Worm (Caenorhabditis elegans): ENCODE results near the gene cyp-33E3.

cyp-33E3 gene

DNA sequence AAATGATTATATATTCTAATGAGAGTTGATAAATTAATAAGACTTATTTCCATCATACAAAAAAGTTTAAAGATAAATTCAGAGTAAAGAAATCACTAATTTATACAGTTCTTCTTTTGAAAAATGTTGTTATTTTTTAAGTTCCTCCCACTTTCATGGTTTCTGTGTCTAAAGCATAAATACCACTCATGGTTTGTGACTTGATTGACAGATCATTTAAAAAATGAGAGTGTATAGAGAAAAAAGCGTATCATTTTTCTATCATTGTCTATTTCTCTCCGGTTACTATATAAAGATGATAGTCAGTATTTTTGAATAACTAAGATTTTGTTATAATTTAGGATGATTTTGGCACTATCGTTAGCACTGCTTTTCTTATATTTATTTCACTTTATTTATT lies at the start of gene cyp-33E3:
cyp-33E3 (plus strand) TSS at position 316 of the 400 bp plus-strand sequence.
- TF ChIP-seq unc-62 (GFP tag; optimal IDR thresholded peaks at IDR 0.05), result no peak

DNA sequence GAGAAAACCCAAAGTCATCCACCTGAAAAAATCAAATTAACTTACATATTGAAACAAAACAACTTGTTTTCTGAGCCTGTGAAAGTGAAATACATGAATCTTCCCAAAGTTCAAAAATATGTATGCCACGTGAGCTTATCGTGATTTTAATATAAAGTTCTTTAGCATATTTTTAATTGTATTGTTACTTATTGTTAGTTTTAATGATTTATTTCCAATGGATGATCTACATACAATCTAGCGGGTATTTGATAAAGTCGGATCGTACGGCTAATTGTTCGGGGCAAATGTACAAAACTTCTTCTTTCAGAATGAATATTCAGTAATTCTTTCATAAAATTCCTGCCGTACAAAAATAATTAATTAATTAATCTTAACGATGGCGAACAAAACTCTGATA lies 44.5 kb upstream of the cyp-33E3 start, which contains the start of gene Y59H11AM.4:
Y59H11AM.4 (minus strand) TSS at position 101 of the 400 bp plus-strand sequence.
- no peak for TF ChIP-seq unc-62 (GFP tag; optimal IDR thresholded peaks at IDR 0.05)

ce11 chrIV:8570719-8571118 lies 44.1 kb upstream of the cyp-33E3 start:
- no peak for TF ChIP-seq unc-62 (GFP tag; optimal IDR thresholded peaks at IDR 0.05)

DNA sequence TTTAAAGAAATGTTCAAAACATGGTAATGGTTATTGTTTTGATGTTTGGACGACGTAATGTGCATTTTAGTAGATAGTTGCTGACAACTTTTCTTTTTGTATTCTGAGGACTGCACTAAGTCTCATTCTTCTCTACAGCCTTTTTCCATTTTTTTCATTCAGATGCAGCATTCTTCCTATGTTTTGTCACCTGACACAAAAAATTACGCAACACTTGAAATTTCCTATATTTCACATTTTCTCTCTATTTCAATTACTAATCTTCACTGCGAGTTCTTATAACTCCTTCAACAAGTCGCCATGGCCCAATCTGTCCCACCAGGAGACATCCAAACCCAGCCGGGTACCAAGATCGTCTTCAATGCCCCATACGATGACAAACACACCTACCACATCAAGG lies 43.7 kb upstream of the cyp-33E3 start, which contains the start of gene Y59H11AM.1:
Y59H11AM.1 (plus strand) TSS at position 301 of the 400 bp plus-strand sequence.
- no peak for TF ChIP-seq unc-62 (GFP tag; optimal IDR thresholded peaks at IDR 0.05)

DNA sequence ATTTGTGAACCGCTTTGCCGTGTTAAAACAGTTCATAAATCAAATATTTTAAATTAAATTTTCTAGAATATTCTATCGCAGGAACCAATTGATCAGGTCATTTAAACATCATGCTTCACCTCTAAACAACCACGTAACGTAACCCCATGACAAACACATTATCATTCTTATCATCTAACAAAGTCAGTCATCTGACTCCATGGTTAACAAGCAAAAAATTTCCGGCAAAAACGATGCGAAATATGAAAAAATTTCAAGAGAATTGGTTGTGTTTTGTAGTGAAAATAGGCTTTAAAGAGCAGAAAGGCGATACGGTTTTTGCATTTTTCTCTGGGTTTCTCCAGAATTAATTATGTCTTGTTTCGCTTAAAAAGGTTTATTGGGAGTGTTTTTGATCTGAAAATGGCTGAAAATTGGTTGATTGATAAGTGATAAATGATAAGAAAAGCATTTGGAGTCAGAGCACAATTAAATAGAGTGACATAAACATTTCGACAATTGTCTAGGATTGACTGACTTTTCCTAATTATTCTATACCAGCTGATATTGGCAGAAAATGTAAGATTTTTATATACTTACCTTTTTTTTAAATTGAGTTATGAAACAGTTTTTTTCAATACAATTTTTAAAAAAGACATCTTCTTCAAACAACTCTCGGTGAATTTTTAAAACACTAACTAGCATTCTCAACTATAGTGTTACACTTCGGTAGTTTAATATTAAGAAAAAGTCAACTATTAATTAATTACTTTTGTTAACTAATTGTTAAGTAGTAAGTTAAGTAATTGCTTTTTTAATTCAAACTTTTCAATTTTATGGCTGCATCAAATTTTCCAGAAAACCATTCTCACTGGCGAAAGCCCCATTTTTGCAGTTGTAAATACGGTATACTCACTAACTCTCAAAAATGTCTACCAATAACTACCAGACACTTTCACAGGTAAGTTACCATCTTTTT lies 29.4 kb upstream of the cyp-33E3 start, which contains the start of gene catp-7:
catp-7 (plus strand) TSS at position 908 of the 958 bp plus-strand sequence.
- TF ChIP-seq unc-62 (GFP tag; optimal IDR thresholded peaks at IDR 0.05), result no peak

DNA sequence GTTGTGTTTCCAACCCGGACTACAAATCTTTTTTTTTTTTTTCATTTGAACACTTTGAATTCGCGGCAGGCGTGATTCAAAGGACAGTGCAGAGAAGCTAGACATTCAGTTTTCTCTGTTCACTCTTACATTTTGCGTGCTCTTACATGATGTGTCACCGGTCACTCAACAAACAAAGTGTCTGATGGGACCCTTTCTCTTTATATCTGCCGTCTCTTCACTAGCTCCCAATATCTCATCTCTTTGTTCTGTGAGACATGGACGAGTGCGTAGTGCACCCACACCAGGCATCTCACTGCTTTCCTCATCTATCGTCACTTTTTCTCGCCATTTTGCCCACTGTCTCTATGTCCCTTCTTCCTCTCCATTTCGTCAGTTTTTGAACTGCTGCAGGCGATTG lies 27.7 kb upstream of the cyp-33E3 start:
- no peak for TF ChIP-seq unc-62 (GFP tag; optimal IDR thresholded peaks at IDR 0.05)

DNA sequence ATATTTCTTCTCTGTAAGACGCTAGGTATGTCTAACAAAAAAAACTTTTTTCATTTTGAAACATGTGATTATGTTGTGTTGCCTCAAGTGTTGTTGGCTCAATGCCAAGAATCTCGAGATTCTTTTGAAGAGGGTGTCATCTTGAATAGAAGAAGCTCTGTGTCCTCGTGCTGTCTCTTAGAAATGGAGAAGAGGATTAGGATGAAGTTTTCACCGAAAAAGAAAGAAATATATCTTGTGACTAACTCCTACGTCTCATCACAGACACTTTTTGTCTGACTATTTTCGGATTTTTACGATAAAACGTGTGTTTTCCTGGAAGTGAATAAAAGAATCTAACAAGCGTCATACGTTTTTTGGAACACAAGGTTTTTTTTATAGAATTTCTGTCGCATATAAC lies 27.2 kb upstream of the cyp-33E3 start:
- TF ChIP-seq unc-62 (GFP tag; optimal IDR thresholded peaks at IDR 0.05), result no peak

DNA sequence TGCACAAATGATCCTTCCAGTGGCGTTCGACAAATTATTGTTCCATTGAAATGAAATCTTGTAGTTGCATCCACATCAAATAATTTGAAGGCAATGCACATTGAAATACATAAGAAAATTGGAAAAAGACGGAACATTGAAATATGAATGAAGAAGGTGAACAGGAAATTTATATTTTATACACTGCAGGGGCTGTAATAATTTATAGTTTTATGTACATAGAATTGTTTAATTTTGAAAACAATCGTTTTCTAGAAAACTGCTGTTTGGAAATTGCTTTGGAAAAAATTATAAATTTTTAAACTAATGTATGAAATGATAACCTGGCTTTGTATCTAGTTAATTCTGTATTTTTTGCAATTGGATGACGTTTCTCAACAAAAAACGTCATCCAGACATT lies 19.5 kb upstream of the cyp-33E3 start, which contains the start of gene Y59H11AR.3:
Y59H11AR.3 (minus strand) TSS at position 101 of the 400 bp plus-strand sequence.
- TF ChIP-seq unc-62 (GFP tag; optimal IDR thresholded peaks at IDR 0.05), result no peak

DNA sequence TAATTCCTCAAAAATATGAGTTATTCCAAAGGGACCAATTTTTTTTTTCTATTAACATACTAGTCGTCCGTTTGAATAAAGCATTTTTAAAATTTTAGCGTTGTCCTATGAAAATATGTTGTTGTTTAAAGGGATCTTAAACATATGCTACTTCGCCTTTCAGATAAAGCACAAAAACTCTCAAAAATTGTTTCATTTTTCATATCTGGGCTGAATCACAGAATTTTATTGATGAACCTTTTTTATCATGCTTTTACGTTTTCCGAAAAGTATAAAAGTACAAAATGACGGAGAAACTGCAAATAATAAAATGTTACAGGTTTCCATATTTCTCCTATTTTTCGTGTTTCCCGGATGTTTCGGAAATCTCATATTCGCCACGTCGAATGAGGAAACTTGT lies 19.0 kb upstream of the cyp-33E3 start, which contains the start of gene clec-181:
clec-181 (plus strand) TSS at position 301 of the 400 bp plus-strand sequence.
- TF ChIP-seq unc-62 (GFP tag; optimal IDR thresholded peaks at IDR 0.05), result no peak

ce11 chrIV:8597504-8597903 lies 17.3 kb upstream of the cyp-33E3 start:
- no peak for TF ChIP-seq unc-62 (GFP tag; optimal IDR thresholded peaks at IDR 0.05)

DNA sequence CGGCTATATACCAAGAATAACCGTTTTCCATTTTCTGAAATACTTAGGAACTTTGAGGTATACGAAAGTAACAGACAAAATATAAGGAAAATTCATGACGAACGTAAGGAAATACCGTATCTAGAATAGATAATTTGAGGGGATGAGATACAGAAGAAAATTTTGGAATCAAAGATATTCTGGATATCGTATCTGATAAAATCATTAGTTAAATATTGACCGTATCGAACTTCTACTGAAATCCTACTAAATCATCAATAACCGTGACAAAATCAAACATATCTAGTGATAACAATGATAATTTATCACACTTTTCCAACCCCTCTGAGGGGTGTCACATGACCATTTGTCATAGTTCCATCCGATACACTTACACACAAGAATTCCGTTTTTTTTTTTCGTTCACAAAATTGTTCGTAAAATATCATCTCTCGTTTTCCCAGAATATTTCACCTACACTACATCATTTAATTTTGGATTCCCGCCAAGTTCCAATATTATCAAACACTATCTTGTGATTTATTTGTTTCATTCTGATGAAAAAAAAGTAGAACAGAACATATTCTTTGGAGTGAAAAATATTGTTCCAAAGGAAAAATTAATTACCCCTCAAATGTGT lies 14.0 kb upstream of the cyp-33E3 start, which contains the start of gene Y59H11AR.4:
Y59H11AR.4 (minus strand) TSS at position 51 of the 619 bp plus-strand sequence.
- no peak for TF ChIP-seq unc-62 (GFP tag; optimal IDR thresholded peaks at IDR 0.05)

DNA sequence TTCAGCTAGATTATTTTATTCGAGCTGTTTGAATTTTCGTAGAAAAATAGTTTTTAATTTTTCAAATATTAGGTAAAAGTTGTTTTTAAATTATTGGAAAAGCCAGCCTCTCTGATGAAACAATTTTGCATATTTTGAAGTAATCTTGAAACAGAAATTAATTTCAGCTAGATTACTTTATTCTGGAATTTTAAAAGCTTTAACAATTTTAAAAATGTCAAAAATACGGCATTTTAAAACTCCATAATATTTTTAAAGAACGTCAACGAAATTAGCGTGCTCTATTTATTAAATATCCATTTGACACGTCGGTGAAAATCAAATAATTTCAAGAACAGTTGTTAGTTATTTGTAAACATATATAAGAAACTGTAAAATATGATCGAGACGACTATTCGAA lies 11.9 kb upstream of the cyp-33E3 start, which contains the start of gene Y59H11AR.10:
Y59H11AR.10 (plus strand) TSS at position 301 of the 400 bp plus-strand sequence.
- TF ChIP-seq unc-62 (GFP tag; optimal IDR thresholded peaks at IDR 0.05), result no peak

- no peak for TF ChIP-seq unc-62 (GFP tag; optimal IDR thresholded peaks at IDR 0.05)
These were observed 9.6 kb upstream of the cyp-33E3 start for ce11 chrIV:8605217-8605616.

DNA sequence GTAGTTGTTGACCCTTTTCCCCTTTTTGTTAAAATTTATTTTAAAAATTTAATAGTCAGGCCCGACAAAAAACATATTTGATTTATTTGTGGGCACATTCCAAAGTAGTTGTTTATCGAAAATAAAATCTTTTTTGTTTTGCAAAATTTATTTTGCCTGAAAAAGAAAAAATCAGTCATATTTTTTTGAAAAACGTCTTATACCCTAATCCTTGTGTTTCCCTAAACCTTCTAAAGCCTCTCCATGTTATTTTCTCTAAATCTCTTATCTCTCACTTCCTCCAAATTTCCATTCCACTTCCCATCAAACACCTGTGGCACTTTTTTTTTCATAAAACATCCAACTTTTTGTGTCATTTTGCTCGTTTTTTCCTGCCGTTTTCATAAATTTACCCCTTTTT lies 6.6 kb upstream of the cyp-33E3 start:
- TF ChIP-seq unc-62 (GFP tag; optimal IDR thresholded peaks at IDR 0.05), result no peak

DNA sequence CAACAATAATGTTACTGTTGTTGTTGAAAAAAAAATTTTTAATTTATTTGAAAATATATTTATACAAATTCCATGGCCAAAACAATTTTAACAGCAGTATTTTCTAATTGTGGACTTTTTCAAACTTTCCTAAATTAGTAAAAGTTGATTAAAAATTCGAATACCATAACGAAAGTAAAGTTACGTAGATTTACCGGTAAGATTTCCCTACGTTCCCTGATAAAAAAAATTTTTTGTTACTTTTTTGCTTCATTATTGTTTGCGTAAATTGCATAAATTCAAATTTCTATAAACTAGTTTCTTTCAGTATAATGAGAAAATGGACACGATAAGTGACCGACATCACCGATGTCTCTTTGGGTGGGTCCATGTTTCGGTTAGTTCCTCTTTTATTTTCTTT lies 5.9 kb upstream of the cyp-33E3 start, which contains the start of gene F42A9.6:
F42A9.6 (plus strand) TSS at position 301 of the 400 bp plus-strand sequence.
- no peak for TF ChIP-seq unc-62 (GFP tag; optimal IDR thresholded peaks at IDR 0.05)

All from whole organism, dauer.